Fruit fly (Drosophila melanogaster): Measurements from ENCODE around the gene CG5418.

Gene CG5418

DNA sequence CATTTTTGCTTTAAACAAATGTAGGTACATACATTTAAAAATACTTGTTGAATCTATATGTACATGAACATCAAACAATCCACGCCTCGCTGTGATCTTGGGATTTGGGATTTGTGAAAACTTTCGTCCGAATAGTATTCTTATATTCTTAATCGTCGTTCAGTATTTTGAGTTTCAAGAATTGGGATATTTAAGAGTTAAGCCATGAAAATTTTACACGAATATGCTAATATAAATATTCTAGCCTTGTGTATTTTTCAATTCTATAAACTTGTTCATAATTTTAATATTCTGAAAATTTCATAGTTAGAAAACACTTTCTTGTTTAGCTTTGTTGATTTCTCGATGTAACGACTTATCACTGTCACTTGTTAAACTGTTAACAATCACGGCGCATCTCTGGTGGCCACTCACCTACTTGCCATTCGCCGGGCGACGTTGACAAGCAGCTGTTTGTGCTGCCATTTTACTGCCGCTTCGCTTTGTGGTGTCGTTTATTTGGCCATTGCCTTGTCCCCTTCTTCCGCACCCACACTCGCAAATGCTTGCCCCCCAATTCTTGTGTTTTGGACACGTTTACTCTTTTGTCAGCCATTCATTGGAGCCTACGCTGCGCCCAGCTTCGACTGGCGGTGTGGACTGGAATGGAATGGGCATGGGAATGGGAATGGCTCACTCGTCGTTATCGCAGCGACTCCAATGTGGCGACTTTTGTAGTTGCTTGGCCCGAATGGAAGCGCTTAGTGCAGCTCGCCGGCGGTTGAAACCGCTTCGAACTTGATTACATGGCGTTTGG is 16.9 kb downstream of the CG5418 start (continued):
- TF ChIP-seq CG2678 (tag; optimal IDR thresholded peaks at IDR 0.05) = no peak
- peak; percentile 63; the same call in 1 of the 3 replicates for TF ChIP-seq Dbx (GFP tag; IDR thresholded peaks at IDR 0.05)
- peak; percentile 37; the same call in 1 of the 2 replicates for TF ChIP-seq CG13287 (GFP tag; IDR thresholded peaks at IDR 0.05; ENCODE audit: partially characterized antibody)
- TF ChIP-seq Lhr (GFP tag; optimal IDR thresholded peaks at IDR 0.05) = no peak
- TF ChIP-seq CG13424 (tag; optimal IDR thresholded peaks at IDR 0.05) = no peak
- no peak for TF ChIP-seq gsb-n (tag; optimal IDR thresholded peaks at IDR 0.05)
- TF ChIP-seq CHES-1-like (GFP tag; optimal IDR thresholded peaks at IDR 0.05) = no peak
- no peak for TF ChIP-seq Hand (GFP tag; optimal IDR thresholded peaks at IDR 0.05)
- TF ChIP-seq CG10431 (GFP tag; optimal IDR thresholded peaks at IDR 0.05) = no peak
- TF ChIP-seq dysf (GFP tag; IDR thresholded peaks at IDR 0.05) = no peak
- TF ChIP-seq C15 (GFP tag; IDR thresholded peaks at IDR 0.05) = no peak
- TF ChIP-seq CG15514 (GFP tag; optimal IDR thresholded peaks at IDR 0.05) = peak; percentile 8
- TF ChIP-seq CG13775 (GFP tag; optimal IDR thresholded peaks at IDR 0.05) = no peak
- TF ChIP-seq danr (GFP tag; IDR thresholded peaks at IDR 0.05) = no peak
- no peak for TF ChIP-seq Poxn (GFP tag; IDR thresholded peaks at IDR 0.05)
- no peak for TF ChIP-seq ara (GFP tag; IDR thresholded peaks at IDR 0.05)
- TF ChIP-seq sr (GFP tag; IDR thresholded peaks at IDR 0.05) = 0 out of 3 replicates have a peak, but pooled peaks have one; percentile 7
- no peak for TF ChIP-seq slp2 (GFP tag; optimal IDR thresholded peaks at IDR 0.05)
- TF ChIP-seq H15 (GFP tag; IDR thresholded peaks at IDR 0.05) = no peak
- TF ChIP-seq CG3065 (GFP tag; optimal IDR thresholded peaks at IDR 0.05) = no peak
- TF ChIP-seq CG1233 (GFP tag; optimal IDR thresholded peaks at IDR 0.05) = no peak
- TF ChIP-seq CG17568 (GFP tag; optimal IDR thresholded peaks at IDR 0.05) = no peak
- TF ChIP-seq GATAe (GFP tag; conservative IDR thresholded peaks at IDR 0.05) = no peak
- no peak for TF ChIP-seq Deaf1 (tag; optimal IDR thresholded peaks at IDR 0.05)
- no peak for TF ChIP-seq CG17912 (GFP tag; optimal IDR thresholded peaks at IDR 0.05)
- TF ChIP-seq ham (GFP tag; IDR thresholded peaks at IDR 0.05) = no peak
- no peak for TF ChIP-seq ranshi (GFP tag; IDR thresholded peaks at IDR 0.05)
- TF ChIP-seq HLH4C (GFP tag; IDR thresholded peaks at IDR 0.05; ENCODE audit: partially characterized antibody) = no peak
- peak; percentile 55 for TF ChIP-seq MESR4 (GFP tag; optimal IDR thresholded peaks at IDR 0.05)
- no peak for TF ChIP-seq pros (GFP tag; optimal IDR thresholded peaks at IDR 0.05)
- TF ChIP-seq CG6689 (GFP tag; IDR thresholded peaks at IDR 0.05) = no peak
- TF ChIP-seq fd102C (GFP tag; optimal IDR thresholded peaks at IDR 0.05) = no peak
- TF ChIP-seq CG3995 (GFP tag; optimal IDR thresholded peaks at IDR 0.05) = peak; percentile 98
- no peak for TF ChIP-seq CG14014 (GFP tag; IDR thresholded peaks at IDR 0.05)
- TF ChIP-seq CG12236 (GFP tag; optimal IDR thresholded peaks at IDR 0.05) = no peak
- TF ChIP-seq YL-1 (GFP tag; optimal IDR thresholded peaks at IDR 0.05) = peak; percentile 67
- no peak for TF ChIP-seq CTCF (GFP tag; optimal IDR thresholded peaks at IDR 0.05)
- TF ChIP-seq shn (GFP tag; optimal IDR thresholded peaks at IDR 0.05) = no peak
- 0 out of 2 replicates have a peak, but pooled peaks have one; percentile 26 for TF ChIP-seq Adf1 (GFP tag; IDR thresholded peaks at IDR 0.05)
- TF ChIP-seq CG16779 (GFP tag; IDR thresholded peaks at IDR 0.05) = no peak
- TF ChIP-seq pum (GFP tag; optimal IDR thresholded peaks at IDR 0.05) = no peak
- no peak for TF ChIP-seq kay (GFP tag; optimal IDR thresholded peaks at IDR 0.05)
- TF ChIP-seq Dref (GFP tag; IDR thresholded peaks at IDR 0.05) = no peak
- TF ChIP-seq fd96Cb (tag; optimal IDR thresholded peaks at IDR 0.05) = no peak
- TF ChIP-seq CG4730 (GFP tag; IDR thresholded peaks at IDR 0.05) = no peak
- no peak for TF ChIP-seq CG16863 (GFP tag; optimal IDR thresholded peaks at IDR 0.05)
- peak; percentile 0 for TF ChIP-seq CG2712 (tag; optimal IDR thresholded peaks at IDR 0.05)
- TF ChIP-seq CG4707 (GFP tag; optimal IDR thresholded peaks at IDR 0.05) = no peak
- no peak for TF ChIP-seq gsb (GFP tag; IDR thresholded peaks at IDR 0.05)
- TF ChIP-seq dan (GFP tag; IDR thresholded peaks at IDR 0.05) = no peak
- TF ChIP-seq pfk (GFP tag; optimal IDR thresholded peaks at IDR 0.05) = peak; percentile 35
